Worm (Caenorhabditis elegans): ENCODE data around the gene C49A9.10.

DNA sequence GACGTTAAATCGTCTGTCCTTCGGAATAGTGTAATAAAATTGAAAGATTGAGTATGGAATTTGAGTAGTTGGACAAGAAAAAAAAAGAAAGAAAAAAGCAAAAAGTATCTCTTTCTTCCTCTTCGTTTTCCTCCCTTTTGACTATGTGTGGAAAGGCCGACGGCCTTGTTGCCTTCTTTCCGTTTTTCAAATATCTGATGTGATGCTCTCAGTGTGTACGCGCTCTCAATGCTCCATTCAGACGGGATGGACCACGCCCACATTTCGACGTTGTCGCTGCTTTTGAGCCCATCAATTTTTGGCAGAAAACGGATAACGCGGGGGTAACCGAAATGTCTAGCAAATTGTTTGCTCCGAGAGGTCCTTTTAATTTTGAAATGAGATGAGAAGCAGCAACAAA lies 33.2 kb downstream of the C49A9.10 start:
- TF ChIP-seq him-1 (tag; optimal IDR thresholded peaks at IDR 0.05) = no peak
- no peak for TF ChIP-seq dao-5 (tag; optimal IDR thresholded peaks at IDR 0.05)
- no peak for TF ChIP-seq W03F9.2 (tag; optimal IDR thresholded peaks at IDR 0.05)

All from whole organism, L4/young adult.